Worm (Caenorhabditis elegans): Measurements from ENCODE around the gene rga-9.

rga-9 gene

ce11 chrII:15268195-15268594 is at the start of gene rga-9:
TSS of gene rga-9 (plus strand) at chrII:15268210.
- TF ChIP-seq sem-2 (GFP tag; optimal IDR thresholded peaks at IDR 0.05) (no peak), nhr-237 (tag; optimal IDR thresholded peaks at IDR 0.05) (no peak), ces-1 (GFP tag; optimal IDR thresholded peaks at IDR 0.05) (no peak), drap-1 (GFP tag; optimal IDR thresholded peaks at IDR 0.05) (no peak), ceh-43 (GFP tag; optimal IDR thresholded peaks at IDR 0.05) (no peak), mep-1 (tag; optimal IDR thresholded peaks at IDR 0.05) (no peak), blmp-1 (tag; optimal IDR thresholded peaks at IDR 0.05) (no peak), mls-2 (tag; optimal IDR thresholded peaks at IDR 0.05) (no peak), unc-39 (tag; optimal IDR thresholded peaks at IDR 0.05) (no peak), elt-1 (tag; optimal IDR thresholded peaks at IDR 0.05; ENCODE audit: borderline replicate concordance, insufficient read depth) (no peak), mab-5 (tag; optimal IDR thresholded peaks at IDR 0.05) (no peak), unc-120 (tag; optimal IDR thresholded peaks at IDR 0.05; ENCODE audit: poor library complexity, severe bottlenecking) (no peak), lin-32 (GFP tag; optimal IDR thresholded peaks at IDR 0.05) (no peak), zip-8 (tag; optimal IDR thresholded peaks at IDR 0.05) (no peak), ceh-39 (tag; optimal IDR thresholded peaks at IDR 0.05) (no peak), pha-4 (tag; optimal IDR thresholded peaks at IDR 0.05) (no peak), nhr-28 (tag; optimal IDR thresholded peaks at IDR 0.05) (no peak), nhr-76 (tag; optimal IDR thresholded peaks at IDR 0.05) (no peak), bed-3 (GFP tag; optimal IDR thresholded peaks at IDR 0.05) (no peak), elt-3 (tag; optimal IDR thresholded peaks at IDR 0.05) (no peak)

ce11 chrII:15218609-15219008 is 49.4 kb upstream of the rga-9 start:
- TF ChIP-seq M03D4.4 (tag; optimal IDR thresholded peaks at IDR 0.05) = no peak
- TF ChIP-seq sem-2 (GFP tag; optimal IDR thresholded peaks at IDR 0.05) = no peak
- TF ChIP-seq nhr-76 (tag; optimal IDR thresholded peaks at IDR 0.05) = no peak
- no peak for TF ChIP-seq lin-13 (tag; optimal IDR thresholded peaks at IDR 0.05)
- TF ChIP-seq ceh-39 (tag; optimal IDR thresholded peaks at IDR 0.05) = no peak
- TF ChIP-seq cnd-1 (tag; optimal IDR thresholded peaks at IDR 0.05) = no peak

- TF ChIP-seq pha-4 (tag; optimal IDR thresholded peaks at IDR 0.05) (peak; percentile 67), ztf-11 (tag; optimal IDR thresholded peaks at IDR 0.05) (no peak)
Observed at ce11 chrII:15219033-15219432, 49.0 kb upstream of the rga-9 start.

DNA sequence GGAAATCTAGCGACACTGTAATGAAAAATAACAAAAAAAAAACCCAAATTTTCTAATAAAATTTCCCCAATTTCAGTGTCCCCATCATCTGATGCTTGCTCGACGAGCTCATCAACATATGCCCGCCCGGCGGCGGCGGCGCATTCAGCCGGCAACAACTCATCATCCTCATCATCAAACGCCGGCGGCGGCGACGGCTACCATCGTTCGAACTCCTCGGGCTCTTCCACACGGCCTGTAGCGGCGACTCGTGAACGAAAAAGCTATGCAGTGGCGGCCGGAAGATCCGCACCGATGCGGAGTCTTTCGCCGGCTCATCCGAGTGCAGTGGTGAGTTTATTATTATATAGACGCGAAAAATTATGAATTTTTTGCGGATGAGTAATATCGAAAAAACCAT is 47.9 kb upstream of the rga-9 start:
- TF ChIP-seq hlh-1 (tag; optimal IDR thresholded peaks at IDR 0.05) (no peak), nhr-76 (tag; optimal IDR thresholded peaks at IDR 0.05) (no peak), ztf-11 (tag; optimal IDR thresholded peaks at IDR 0.05) (no peak), flh-1 (GFP tag; optimal IDR thresholded peaks at IDR 0.05) (no peak), unc-120 (tag; optimal IDR thresholded peaks at IDR 0.05; ENCODE audit: poor library complexity, severe bottlenecking) (no peak), lin-32 (GFP tag; optimal IDR thresholded peaks at IDR 0.05) (no peak), elt-1 (tag; optimal IDR thresholded peaks at IDR 0.05; ENCODE audit: borderline replicate concordance, insufficient read depth) (no peak), lsy-2 (tag; optimal IDR thresholded peaks at IDR 0.05) (no peak), ces-1 (GFP tag; optimal IDR thresholded peaks at IDR 0.05) (no peak), unc-39 (tag; optimal IDR thresholded peaks at IDR 0.05) (no peak)

- TF ChIP-seq nhr-2 (tag; optimal IDR thresholded peaks at IDR 0.05) = no peak
- peak; percentile 12 for TF ChIP-seq sem-2 (GFP tag; optimal IDR thresholded peaks at IDR 0.05)
Observed at ce11 chrII:15226186-15226585, 41.8 kb upstream of the rga-9 start.

- TF ChIP-seq bed-3 (GFP tag; optimal IDR thresholded peaks at IDR 0.05) (no peak), ceh-43 (GFP tag; optimal IDR thresholded peaks at IDR 0.05) (no peak), ham-2 (GFP tag; optimal IDR thresholded peaks at IDR 0.05) (no peak), elt-1 (tag; optimal IDR thresholded peaks at IDR 0.05; ENCODE audit: borderline replicate concordance, insufficient read depth) (no peak), elt-3 (tag; optimal IDR thresholded peaks at IDR 0.05) (no peak), blmp-1 (tag; optimal IDR thresholded peaks at IDR 0.05) (no peak), flh-1 (GFP tag; optimal IDR thresholded peaks at IDR 0.05) (no peak), nhr-237 (tag; optimal IDR thresholded peaks at IDR 0.05) (no peak), lin-13 (tag; optimal IDR thresholded peaks at IDR 0.05) (no peak), mep-1 (tag; optimal IDR thresholded peaks at IDR 0.05) (no peak), pha-4 (tag; optimal IDR thresholded peaks at IDR 0.05) (no peak), ceh-39 (tag; optimal IDR thresholded peaks at IDR 0.05) (no peak), tbx-8 (GFP tag; optimal IDR thresholded peaks at IDR 0.05) (no peak), zip-8 (tag; optimal IDR thresholded peaks at IDR 0.05) (no peak)
Observed at ce11 chrII:15226805-15227204, 41.2 kb upstream of the rga-9 start.
